Fruit fly (Drosophila melanogaster) whole organism, prepupa: ENCODE results near the gene wnd.

ENCODE experiments used
- CG10631 ChIP-seq: fragments of 200-800 bp; sonication (Bioruptor generic); optimal IDR thresholded peaks from 2 replicates; lab custom pipeline; 2016; ENCODE audit warnings: missing biosample characterization, missing genetic modification characterization
- CG10669 ChIP-seq: fragments of 200-800 bp; sonication (Bioruptor generic); optimal IDR thresholded peaks from 3 replicates; lab custom pipeline; 2018; ENCODE audit warnings: missing biosample characterization, mild to moderate bottlenecking, missing genetic modification characterization, moderate library complexity
- CG11294 ChIP-seq: fragments of 200-800 bp; sonication (Bioruptor generic); IDR thresholded peaks from 2 replicates; pipeline ENCODE4 v1.3.6; 2022; ENCODE audit warnings: missing biosample characterization, missing genetic modification characterization
- CG11762 ChIP-seq: fragments of 200-800 bp; sonication (Bioruptor generic); optimal IDR thresholded peaks from 3 replicates; lab custom pipeline; 2016; ENCODE audit warnings: missing biosample characterization, missing genetic modification characterization; ENCODE audit not compliant: insufficient read depth
- CG11902 ChIP-seq: fragments of 200-800 bp; sonication (Bioruptor generic); optimal IDR thresholded peaks from 3 replicates; lab custom pipeline; 2016; ENCODE audit warnings: missing biosample characterization, missing genetic modification characterization
- CG15336 ChIP-seq: fragments of 200-800 bp; sonication (Bioruptor generic); IDR thresholded peaks from 2 replicates; pipeline ENCODE4 v1.3.6; 2022; ENCODE audit warnings: missing biosample characterization, missing genetic modification characterization
- CG16779 ChIP-seq: fragments of 200-800 bp; sonication (Bioruptor generic); optimal IDR thresholded peaks from 3 replicates; lab custom pipeline; 2017; ENCODE audit warnings: missing biosample characterization, mild to moderate bottlenecking, missing genetic modification characterization
- CG3032 ChIP-seq: fragments of 200-800 bp; optimal IDR thresholded peaks from 2 replicates; lab custom pipeline; 2019; ENCODE audit warnings: missing biosample characterization, mild to moderate bottlenecking, missing genetic modification characterization, moderate library complexity
- CG31627 ChIP-seq: fragments of 200-800 bp; sonication (Bioruptor generic); optimal IDR thresholded peaks from 3 replicates; lab custom pipeline; 2016; ENCODE audit warnings: missing biosample characterization, missing genetic modification characterization
- CG32006 ChIP-seq: fragments of 200-800 bp; sonication (Bioruptor generic); optimal IDR thresholded peaks from 3 replicates; lab custom pipeline; 2017; ENCODE audit warnings: missing biosample characterization, mild to moderate bottlenecking, missing genetic modification characterization
- CG34406 ChIP-seq: fragments of 200-800 bp; sonication (Bioruptor generic); optimal IDR thresholded peaks from 3 replicates; lab custom pipeline; 2016; ENCODE audit warnings: missing biosample characterization, missing genetic modification characterization
- CG3919 ChIP-seq: fragments of 200-800 bp; sonication (Bioruptor generic); optimal IDR thresholded peaks from 3 replicates; lab custom pipeline; 2016; ENCODE audit warnings: missing biosample characterization, missing genetic modification characterization
- CG4318 ChIP-seq: fragments of 200-800 bp; sonication (Bioruptor generic); optimal IDR thresholded peaks from 3 replicates; lab custom pipeline; 2017; ENCODE audit warnings: missing biosample characterization, mild to moderate bottlenecking, missing genetic modification characterization
- CG6163 ChIP-seq: fragments of 200-800 bp; sonication (Bioruptor generic); IDR thresholded peaks from 3 replicates; pipeline ENCODE4 v1.3.6; 2022; ENCODE audit warnings: missing biosample characterization, missing genetic modification characterization
- CG6792 ChIP-seq: fragments of 200-800 bp; sonication (Bioruptor generic); optimal IDR thresholded peaks from 3 replicates; lab custom pipeline; 2016; ENCODE audit warnings: missing biosample characterization, missing genetic modification characterization
- CG6808 ChIP-seq: fragments of 200-800 bp; sonication (Bioruptor generic); optimal IDR thresholded peaks from 3 replicates; lab custom pipeline; 2017; ENCODE audit warnings: missing biosample characterization, missing genetic modification characterization, mild to moderate bottlenecking, moderate library complexity, missing genetic modification reagents
- CG6854 ChIP-seq: fragments of 200-800 bp; sonication (Bioruptor generic); optimal IDR thresholded peaks from 2 replicates; lab custom pipeline; 2017; ENCODE audit warnings: missing biosample characterization, mild to moderate bottlenecking, missing genetic modification characterization
- CG7368 ChIP-seq: fragments of 200-800 bp; sonication (Bioruptor generic); optimal IDR thresholded peaks from 3 replicates; lab custom pipeline; 2016; ENCODE audit warnings: missing biosample characterization, missing genetic modification characterization
- CG8119 ChIP-seq: fragments of 200-800 bp; sonication (Bioruptor generic); IDR thresholded peaks from 3 replicates; pipeline ENCODE4 v1.3.6; 2022; ENCODE audit warnings: missing biosample characterization, missing genetic modification characterization
- Eip78C ChIP-seq: fragments of 200-800 bp; sonication (Bioruptor generic); peaks from one replicate; lab custom pipeline; 2016; ENCODE audit warnings: missing biosample characterization, missing genetic modification characterization
- Eip93F ChIP-seq: fragments of 200-800 bp; sonication (Bioruptor generic); optimal IDR thresholded peaks from 2 replicates; lab custom pipeline; 2016; ENCODE audit warnings: missing biosample characterization, mild to moderate bottlenecking, missing genetic modification characterization
- Ets21C ChIP-seq: fragments of 200-800 bp; sonication (Bioruptor generic); optimal IDR thresholded peaks from 3 replicates; lab custom pipeline; 2016; ENCODE audit warnings: missing biosample characterization, missing genetic modification characterization
- Ets96B ChIP-seq: fragments of 200-800 bp; optimal IDR thresholded peaks from 2 replicates; lab custom pipeline; 2019; ENCODE audit warnings: missing biosample characterization, mild to moderate bottlenecking, missing genetic modification characterization, moderate library complexity
- Gug ChIP-seq: fragments of 200-800 bp; sonication (Bioruptor generic); IDR thresholded peaks from 2 replicates; pipeline ENCODE4 v1.3.6; 2022; ENCODE audit warnings: missing biosample characterization, missing genetic modification characterization
- Hr39 ChIP-seq: fragments of 200-800 bp; sonication (Bioruptor generic); optimal IDR thresholded peaks from 2 replicates; lab custom pipeline; 2016; ENCODE audit warnings: missing biosample characterization, missing genetic modification characterization
- Hr4 ChIP-seq: fragments of 200-800 bp; sonication (Bioruptor generic); optimal IDR thresholded peaks from 3 replicates; lab custom pipeline; 2016; ENCODE audit warnings: missing biosample characterization, missing genetic modification characterization
- Lpt ChIP-seq: fragments of 200-800 bp; sonication (Bioruptor generic); optimal IDR thresholded peaks from 3 replicates; lab custom pipeline; 2016; ENCODE audit warnings: missing biosample characterization, missing genetic modification characterization
- Met ChIP-seq: fragments of 200-800 bp; sonication (Bioruptor generic); optimal IDR thresholded peaks from 3 replicates; lab custom pipeline; 2016; ENCODE audit warnings: missing biosample characterization, missing genetic modification characterization
- OdsH ChIP-seq: fragments of 200-800 bp; sonication (Bioruptor generic); optimal IDR thresholded peaks from 3 replicates; lab custom pipeline; 2016; ENCODE audit warnings: missing biosample characterization, missing genetic modification characterization
- Smox ChIP-seq: fragments of 200-800 bp; sonication (Bioruptor generic); optimal IDR thresholded peaks from 3 replicates; lab custom pipeline; 2016; ENCODE audit warnings: missing biosample characterization, missing genetic modification characterization
- Sox102F ChIP-seq: fragments of 200-800 bp; sonication (Bioruptor generic); optimal IDR thresholded peaks from 2 replicates; lab custom pipeline; 2016; ENCODE audit warnings: missing biosample characterization, mild to moderate bottlenecking, missing genetic modification characterization
- Sox14 ChIP-seq: fragments of 200-800 bp; sonication (Bioruptor generic); optimal IDR thresholded peaks from 3 replicates; lab custom pipeline; 2016; ENCODE audit warnings: missing biosample characterization, missing genetic modification characterization
- achi ChIP-seq: fragments of 200-800 bp; sonication (Bioruptor generic); optimal IDR thresholded peaks from 3 replicates; lab custom pipeline; 2016; ENCODE audit warnings: missing biosample characterization, missing genetic modification characterization
- acj6 ChIP-seq: fragments of 200-800 bp; sonication (Bioruptor generic); optimal IDR thresholded peaks from 3 replicates; lab custom pipeline; 2016; ENCODE audit warnings: missing biosample characterization, missing genetic modification characterization
- dac ChIP-seq: fragments of 200-800 bp; sonication (Bioruptor generic); optimal IDR thresholded peaks from 2 replicates; lab custom pipeline; 2017; ENCODE audit warnings: missing biosample characterization, mild to moderate bottlenecking, missing genetic modification characterization
- dsx ChIP-seq: fragments of 200-800 bp; optimal IDR thresholded peaks from 3 replicates; lab custom pipeline; 2019; ENCODE audit warnings: missing biosample characterization, mild to moderate bottlenecking, missing genetic modification characterization, moderate library complexity; ENCODE audit not compliant: poor library complexity, severe bottlenecking
- eg ChIP-seq: fragments of 200-800 bp; sonication (Bioruptor generic); IDR thresholded peaks from 3 replicates; pipeline ENCODE4 v1.3.6; 2022; ENCODE audit warnings: missing biosample characterization, missing genetic modification characterization
- fd59A ChIP-seq: fragments of 200-800 bp; sonication (Bioruptor generic); optimal IDR thresholded peaks from 2 replicates; lab custom pipeline; 2017; ENCODE audit warnings: missing biosample characterization, mild to moderate bottlenecking, missing genetic modification characterization, missing genetic modification reagents
- fd85E ChIP-seq: fragments of 200-800 bp; sonication (Bioruptor generic); optimal IDR thresholded peaks from 3 replicates; lab custom pipeline; 2016; ENCODE audit warnings: missing biosample characterization, missing genetic modification characterization
- fkh ChIP-seq: fragments of 200-800 bp; sonication (Bioruptor generic); optimal IDR thresholded peaks from 3 replicates; lab custom pipeline; 2017; ENCODE audit warnings: missing biosample characterization, mild to moderate bottlenecking, missing genetic modification characterization, moderate library complexity
- lz ChIP-seq: fragments of 200-800 bp; sonication (Bioruptor generic); optimal IDR thresholded peaks from 3 replicates; lab custom pipeline; 2016; ENCODE audit warnings: missing biosample characterization, missing genetic modification characterization
- pdm3 ChIP-seq: fragments of 200-800 bp; sonication (Bioruptor generic); optimal IDR thresholded peaks from 3 replicates; lab custom pipeline; 2016; ENCODE audit warnings: missing biosample characterization, missing genetic modification characterization
- salr ChIP-seq, 2 experiments: fragments of 200-800 bp; sonication (Bioruptor generic); optimal IDR thresholded peaks; 3 replicates each; lab custom pipeline; 2016 to 2018; ENCODE audit warnings: missing biosample characterization in 2 of 2, missing genetic modification characterization in 2 of 2, mild to moderate bottlenecking in 1 of 2
- spab ChIP-seq: fragments of 200-800 bp; sonication (Bioruptor generic); optimal IDR thresholded peaks from 2 replicates; lab custom pipeline; 2017; ENCODE audit warnings: missing biosample characterization, mild to moderate bottlenecking, missing genetic modification characterization, missing genetic modification reagents
- ss ChIP-seq, 2 experiments: fragments of 200-800 bp; sonication (Bioruptor generic); optimal IDR thresholded peaks; 2 replicates in 1 of 2; 3 replicates in 1 of 2; lab custom pipeline; 2017 to 2018; ENCODE audit warnings: mild to moderate bottlenecking in 2 of 2, missing biosample characterization in 2 of 2, missing genetic modification characterization in 2 of 2, moderate library complexity in 1 of 2
- topi ChIP-seq: fragments of 200-800 bp; sonication (Bioruptor generic); optimal IDR thresholded peaks from 3 replicates; lab custom pipeline; 2016; ENCODE audit warnings: missing biosample characterization, missing genetic modification characterization

The wnd gene

dm6 chr3L:19636821-19637460 lies 1.4 kb upstream of the wnd start (continued):
- TF ChIP-seq lz (GFP tag; lab: Kevin White, UChicago) = peak; percentile 3
- TF ChIP-seq salr (GFP tag; optimal IDR thresholded peaks at IDR 0.05; lab: Kevin White, UChicago) = no peak
- TF ChIP-seq acj6 (GFP tag; lab: Kevin White, UChicago) = peak; percentile 10
- no peak for TF ChIP-seq dac (GFP tag; lab: Kevin White, UChicago)
- TF ChIP-seq pdm3 (GFP tag; lab: Kevin White, UChicago) = peak; percentile 16
- TF ChIP-seq CG3919 (GFP tag; lab: Kevin White, UChicago) = no peak
- TF ChIP-seq CG6163 (GFP tag; lab: Robert Waterston, UW) = no peak
- TF ChIP-seq CG4318 (GFP tag; lab: Kevin White, UChicago) = no peak
- no peak for TF ChIP-seq CG34406
- no peak for TF ChIP-seq eg (GFP tag; lab: Robert Waterston, UW)
- no peak for TF ChIP-seq spab
- TF ChIP-seq CG7368 (GFP tag; lab: Kevin White, UChicago) = no peak

dm6 chr3L:19634788-19635448 lies 665 bp downstream of the wnd start:
- TF ChIP-seq spab (peak; percentile 80), Ets96B (tag; lab: Kevin White, UChicago) (peak; percentile 81), Ets21C (GFP tag; lab: Kevin White, UChicago) (no peak), Smox (GFP tag; lab: Kevin White, UChicago) (peak; percentile 45), pdm3 (GFP tag; lab: Kevin White, UChicago) (peak; percentile 52), CG11294 (GFP tag; lab: Robert Waterston, UW) (peak; percentile 59; the same call in 1 of the 2 replicates), CG31627 (GFP tag; lab: Kevin White, UChicago) (no peak), CG10631 (GFP tag; lab: Kevin White, UChicago) (peak; percentile 84), achi (peak; percentile 69), Lpt (GFP tag; lab: Kevin White, UChicago) (peak; percentile 88), CG32006 (GFP tag; lab: Kevin White, UChicago) (peak; percentile 73), topi (GFP tag; lab: Kevin White, UChicago) (peak; percentile 47), fd85E (GFP tag; lab: Kevin White, UChicago) (no peak), CG11902 (peak; percentile 16), OdsH (GFP tag; lab: Kevin White, UChicago) (peak; percentile 63), CG16779 (tag; lab: Kevin White, UChicago) (peak; percentile 39), CG6854 (no peak), CG10669 (GFP tag; lab: Kevin White, UChicago) (peak; percentile 51), CG3032 (tag; lab: Kevin White, UChicago) (peak; percentile 91), Sox102F (GFP tag; lab: Kevin White, UChicago) (peak; percentile 11), fkh (no peak), ss (GFP tag; optimal IDR thresholded peaks at IDR 0.05; lab: Kevin White, UChicago) (peak; percentile 57 to 81), dsx (peak; percentile 80), CG15336 (GFP tag; lab: Robert Waterston, UW) (peak; percentile 91), CG6792 (peak; percentile 53), CG34406 (peak; percentile 58), CG6163 (GFP tag; lab: Robert Waterston, UW) (peak; percentile 77), Gug (GFP tag; lab: Robert Waterston, UW) (peak; percentile 79), Met (GFP tag; lab: Kevin White, UChicago) (peak; percentile 49), eg (GFP tag; lab: Robert Waterston, UW) (peak; percentile 87), Eip93F (GFP tag; lab: Kevin White, UChicago) (no peak), CG11762 (GFP tag; lab: Kevin White, UChicago) (peak; percentile 56), CG8119 (GFP tag; lab: Robert Waterston, UW) (peak; percentile 89), Sox14 (GFP tag; lab: Kevin White, UChicago) (peak; percentile 10), Hr39 (no peak), fd59A (GFP tag; lab: Kevin White, UChicago) (peak; percentile 33), CG4318 (GFP tag; lab: Kevin White, UChicago) (peak; percentile 54), CG6808 (GFP tag; lab: Kevin White, UChicago) (peak; percentile 81), dac (GFP tag; lab: Kevin White, UChicago) (no peak), acj6 (GFP tag; lab: Kevin White, UChicago) (peak; percentile 62), Hr4 (peak; percentile 33), salr (GFP tag; optimal IDR thresholded peaks at IDR 0.05; lab: Kevin White, UChicago) (peak in 1 of 2 experiments; percentile 90), Eip78C (GFP tag; lab: Kevin White, UChicago) (peak; percentile 92), CG7368 (GFP tag; lab: Kevin White, UChicago) (peak; percentile 61)
